Fruit fly (Drosophila melanogaster) whole organism, embryonic: ENCODE data around the gene Pex5.

Source experiments
- BEAF-32 ChIP-seq: fragments of 200-800 bp; sonication (Bioruptor generic); optimal IDR thresholded peaks from 3 replicates; lab custom pipeline; 2017; ENCODE audit warnings: missing biosample characterization, missing genetic modification characterization, mild to moderate bottlenecking, moderate library complexity, missing genetic modification reagents
- BtbVII ChIP-seq: fragments of 200-800 bp; sonication (Bioruptor generic); optimal IDR thresholded peaks from 3 replicates; lab custom pipeline; 2017; ENCODE audit warnings: missing biosample characterization, mild to moderate bottlenecking, missing genetic modification characterization
- CG12219 ChIP-seq: fragments of 200-800 bp; sonication (Bioruptor generic); optimal IDR thresholded peaks from 3 replicates; lab custom pipeline; 2018; ENCODE audit warnings: missing biosample characterization, mild to moderate bottlenecking, missing genetic modification characterization
- CG13287 ChIP-seq: fragments of 200-800 bp; sonication (Bioruptor generic); IDR thresholded peaks from 2 replicates; pipeline ENCODE4 v1.3.6; 2022; ENCODE audit warnings: missing biosample characterization, missing genetic modification characterization; ENCODE audit not compliant: partially characterized antibody
- CG14050 ChIP-seq: fragments of 200-800 bp; sonication (Bioruptor generic); IDR thresholded peaks from 3 replicates; pipeline ENCODE4 v1.3.6; 2022; ENCODE audit warnings: missing biosample characterization, missing genetic modification characterization
- CG14965 ChIP-seq: fragments of 200-800 bp; sonication (Bioruptor generic); optimal IDR thresholded peaks from 2 replicates; lab custom pipeline; 2016; ENCODE audit warnings: missing biosample characterization, missing genetic modification characterization, borderline replicate concordance
- CG15011 ChIP-seq: fragments of 200-800 bp; sonication (Bioruptor generic); optimal IDR thresholded peaks from 3 replicates; lab custom pipeline; 2018; ENCODE audit warnings: missing biosample characterization, mild to moderate bottlenecking, missing genetic modification characterization
- CG17186 ChIP-seq: fragments of 200-800 bp; sonication (Bioruptor generic); optimal IDR thresholded peaks from 3 replicates; lab custom pipeline; 2017; ENCODE audit warnings: missing biosample characterization, missing genetic modification reagents, missing genetic modification characterization
- CG17568 ChIP-seq: fragments of 200-800 bp; sonication (Bioruptor generic); optimal IDR thresholded peaks from 2 replicates; lab custom pipeline; 2018; ENCODE audit warnings: missing biosample characterization, mild to moderate bottlenecking, missing genetic modification characterization, moderate library complexity
- CG18764 ChIP-seq: fragments of 200-800 bp; sonication (Bioruptor generic); optimal IDR thresholded peaks from 3 replicates; lab custom pipeline; 2016; ENCODE audit warnings: missing biosample characterization, missing genetic modification characterization
- CG2116 ChIP-seq: fragments of 200-800 bp; sonication (Bioruptor generic); optimal IDR thresholded peaks from 3 replicates; lab custom pipeline; 2018; ENCODE audit warnings: missing biosample characterization, mild to moderate bottlenecking, missing genetic modification characterization
- CG2120 ChIP-seq: fragments of 200-800 bp; sonication (Bioruptor generic); optimal IDR thresholded peaks from 3 replicates; lab custom pipeline; 2016; ENCODE audit warnings: missing biosample characterization, missing genetic modification characterization
- CG2875 ChIP-seq: fragments of 200-800 bp; sonication (Bioruptor generic); optimal IDR thresholded peaks from 2 replicates; lab custom pipeline; 2017; ENCODE audit warnings: missing biosample characterization, mild to moderate bottlenecking, missing genetic modification characterization, missing genetic modification reagents
- CG34224 ChIP-seq: fragments of 200-800 bp; sonication (Bioruptor generic); IDR thresholded peaks from 3 replicates; pipeline ENCODE4 v1.3.6; 2022; ENCODE audit warnings: missing biosample characterization, missing genetic modification characterization; ENCODE audit not compliant: partially characterized antibody
- CG3726 ChIP-seq: fragments of 200-800 bp; sonication (Bioruptor generic); IDR thresholded peaks from 3 replicates; pipeline ENCODE4, ENCODE4 v1.3.6; 2022; ENCODE audit warnings: missing biosample characterization, missing genetic modification characterization
- CG3995 ChIP-seq: fragments of 200-800 bp; sonication (Bioruptor generic); optimal IDR thresholded peaks from 3 replicates; lab custom pipeline; 2016; ENCODE audit warnings: missing biosample characterization, missing genetic modification characterization
- CG6683 ChIP-seq: fragments of 200-800 bp; sonication (Bioruptor generic); optimal IDR thresholded peaks from 2 replicates; lab custom pipeline; 2017; ENCODE audit warnings: missing biosample characterization, mild to moderate bottlenecking, missing genetic modification characterization, missing genetic modification reagents
- CG6791 ChIP-seq: fragments of 200-800 bp; sonication (Bioruptor generic); IDR thresholded peaks from 3 replicates; pipeline ENCODE4 v1.3.6; 2022; ENCODE audit warnings: missing biosample characterization, missing genetic modification characterization; ENCODE audit not compliant: partially characterized antibody
- CG8944 ChIP-seq: fragments of 200-800 bp; sonication (Bioruptor generic); optimal IDR thresholded peaks from 3 replicates; lab custom pipeline; 2016; ENCODE audit warnings: missing biosample characterization, missing genetic modification characterization
- CHES-1-like ChIP-seq: fragments of 200-800 bp; sonication (Bioruptor generic); optimal IDR thresholded peaks from 2 replicates; lab custom pipeline; 2016; ENCODE audit warnings: missing biosample characterization, missing genetic modification characterization
- D19A ChIP-seq: fragments of 200-800 bp; optimal IDR thresholded peaks from 3 replicates; lab custom pipeline; 2019; ENCODE audit warnings: missing biosample characterization, mild to moderate bottlenecking, missing genetic modification characterization, moderate library complexity
- Dip2 ChIP-seq: fragments of 200-800 bp; sonication (Bioruptor generic); IDR thresholded peaks from 2 replicates; pipeline ENCODE4 v1.3.6; 2022; ENCODE audit warnings: missing biosample characterization, missing genetic modification characterization
- HLH4C ChIP-seq: fragments of 200-800 bp; sonication (Bioruptor generic); IDR thresholded peaks from 3 replicates; pipeline ENCODE4 v1.3.6; 2022; ENCODE audit warnings: missing biosample characterization, missing genetic modification characterization; ENCODE audit not compliant: partially characterized antibody
- HLH54F ChIP-seq: fragments of 200-800 bp; sonication (Bioruptor generic); optimal IDR thresholded peaks from 3 replicates; lab custom pipeline; 2016; ENCODE audit warnings: missing biosample characterization, missing genetic modification characterization
- MBD-R2 ChIP-seq: fragments of 200-800 bp; sonication (Bioruptor generic); IDR thresholded peaks from 2 replicates; pipeline ENCODE4 v1.3.6; 2022; ENCODE audit warnings: missing biosample characterization, missing genetic modification characterization
- MESR4 ChIP-seq: fragments of 200-800 bp; sonication (Bioruptor generic); optimal IDR thresholded peaks from 2 replicates; lab custom pipeline; 2018; ENCODE audit warnings: missing biosample characterization, mild to moderate bottlenecking, missing genetic modification characterization, moderate library complexity
- Med ChIP-seq: fragments of 200-800 bp; sonication (Bioruptor generic); peaks from one replicate; lab custom pipeline; 2016; ENCODE audit warnings: missing biosample characterization, missing genetic modification characterization, mild to moderate bottlenecking, inconsistent platforms, moderate library complexity
- Nf-YB ChIP-seq: fragments of 200-800 bp; sonication (Bioruptor generic); optimal IDR thresholded peaks from 3 replicates; lab custom pipeline; 2019; ENCODE audit warnings: missing biosample characterization, mild to moderate bottlenecking, missing genetic modification characterization, moderate library complexity
- Sry-β ChIP-seq: fragments of 200-800 bp; sonication (Bioruptor generic); optimal IDR thresholded peaks from 2 replicates; lab custom pipeline; 2018; ENCODE audit warnings: missing biosample characterization, mild to moderate bottlenecking, missing genetic modification characterization, moderate library complexity
- Taf1 ChIP-seq: fragments of 200-800 bp; sonication (Bioruptor generic); IDR thresholded peaks from 2 replicates; pipeline ENCODE4 v1.3.6; 2022; ENCODE audit warnings: missing biosample characterization, missing genetic modification characterization
- br ChIP-seq: fragments of >200 bp; optimal IDR thresholded peaks from 2 replicates; lab custom pipeline; 2017
- chif ChIP-seq, 2 experiments: fragments of 200-800 bp; sonication (Bioruptor generic); optimal IDR thresholded peaks; 3 replicates each; lab custom pipeline; 2016; ENCODE audit warnings: missing biosample characterization in 2 of 2, missing genetic modification characterization in 2 of 2
- dan ChIP-seq: fragments of 200-800 bp; sonication (Bioruptor generic); IDR thresholded peaks from 2 replicates; pipeline ENCODE4 v1.3.6; 2022; ENCODE audit warnings: missing biosample characterization, missing genetic modification characterization
- dmrt99B ChIP-seq: fragments of 200-800 bp; sonication (Bioruptor generic); optimal IDR thresholded peaks from 2 replicates; lab custom pipeline; 2018; ENCODE audit warnings: missing biosample characterization, mild to moderate bottlenecking, missing genetic modification characterization, moderate library complexity
- fd3F ChIP-seq: fragments of 200-800 bp; sonication (Bioruptor generic); optimal IDR thresholded peaks from 2 replicates; lab custom pipeline; 2018; ENCODE audit warnings: missing biosample characterization, mild to moderate bottlenecking, missing genetic modification characterization, moderate library complexity
- grau ChIP-seq: fragments of 200-800 bp; optimal IDR thresholded peaks from 3 replicates; lab custom pipeline; 2019; ENCODE audit warnings: missing biosample characterization, mild to moderate bottlenecking, missing genetic modification characterization, moderate library complexity
- gro ChIP-seq: fragments of 200-800 bp; sonication (Bioruptor generic); optimal IDR thresholded peaks from 2 replicates; lab custom pipeline; 2016; ENCODE audit warnings: missing biosample characterization, missing genetic modification characterization
- jing ChIP-seq: fragments of 200-800 bp; sonication (Bioruptor generic); optimal IDR thresholded peaks from 2 replicates; lab custom pipeline; 2018; ENCODE audit warnings: missing biosample characterization, mild to moderate bottlenecking, missing genetic modification characterization
- lola ChIP-seq, 3 experiments: fragments of >200 bp in 2 of 3; fragments of 200-800 bp in 1 of 3; sonication (Bioruptor generic) in 1 of 3; optimal IDR thresholded peaks; 2 replicates each; lab custom pipeline; 2017 to 2019; ENCODE audit warnings: missing biosample characterization in 3 of 3, missing genetic modification characterization in 3 of 3, mild to moderate bottlenecking in 1 of 3, moderate library complexity in 1 of 3
- odd ChIP-seq: fragments of 200-800 bp; sonication (Bioruptor generic); optimal IDR thresholded peaks from 2 replicates; lab custom pipeline; 2017; ENCODE audit warnings: missing biosample characterization, mild to moderate bottlenecking, missing genetic modification characterization
- pzg ChIP-seq: fragments of 200-800 bp; sonication (Bioruptor generic); optimal IDR thresholded peaks from 3 replicates; lab custom pipeline; 2018; ENCODE audit warnings: missing biosample characterization, mild to moderate bottlenecking, missing genetic modification characterization, moderate library complexity
- shn ChIP-seq: fragments of 200-800 bp; sonication (Bioruptor generic); optimal IDR thresholded peaks from 3 replicates; lab custom pipeline; 2016; ENCODE audit warnings: missing biosample characterization, missing genetic modification characterization
- slp2 ChIP-seq: fragments of 200-800 bp; sonication (Bioruptor generic); optimal IDR thresholded peaks from 2 replicates; lab custom pipeline; 2016; ENCODE audit warnings: missing biosample characterization, missing genetic modification characterization
- sna ChIP-seq: fragments of 200-800 bp; sonication (Bioruptor generic); IDR thresholded peaks from 2 replicates; pipeline ENCODE4 v1.3.6; 2022; ENCODE audit warnings: missing biosample characterization, missing genetic modification characterization; ENCODE audit not compliant: partially characterized antibody
- stc ChIP-seq: fragments of 200-800 bp; sonication (Bioruptor generic); IDR thresholded peaks from 2 replicates; pipeline ENCODE4 v1.3.6; 2022; ENCODE audit warnings: missing biosample characterization, missing genetic modification characterization
- tap ChIP-seq: fragments of 200-800 bp; optimal IDR thresholded peaks from 3 replicates; lab custom pipeline; 2019; ENCODE audit warnings: missing biosample characterization, mild to moderate bottlenecking, missing genetic modification characterization, moderate library complexity
- tin ChIP-seq: fragments of 200-800 bp; sonication (Bioruptor generic); optimal IDR thresholded peaks from 3 replicates; lab custom pipeline; 2016; ENCODE audit warnings: missing biosample characterization, missing genetic modification characterization
- zen2 ChIP-seq: fragments of 200-800 bp; sonication (Bioruptor generic); IDR thresholded peaks from 3 replicates; pipeline ENCODE4 v1.3.6; 2022; ENCODE audit warnings: missing biosample characterization, missing genetic modification characterization; ENCODE audit not compliant: partially characterized antibody

Pex5 gene

dm6 chrX:1865673-1866072, 3.2 kb downstream of the Pex5 start, which contains the start of the genes Gcna and MED18 (continued):
- TF ChIP-seq grau (tag; lab: Kevin White, UChicago) (no peak), BEAF-32 (GFP tag; lab: Kevin White, UChicago) (peak; percentile 23), tap (no peak), Sry-β (GFP tag; lab: Kevin White, UChicago) (peak; percentile 90), pzg (GFP tag; lab: Kevin White, UChicago) (peak; percentile 41), Taf1 (GFP tag; lab: Robert Waterston, UW) (no peak), CG18764 (no peak), dmrt99B (tag; lab: Kevin White, UChicago) (no peak), slp2 (no peak), CG15011 (GFP tag; lab: Kevin White, UChicago) (no peak), CG34224 (GFP tag; lab: Robert Waterston, UW) (peak; percentile 56; the same call in 2 of the 3 replicates), zen2 (0 out of 3 replicates have a peak, but pooled peaks have one; percentile 22), HLH4C (peak; percentile 31; the same call in 1 of the 3 replicates), CG2116 (peak; percentile 38), MESR4 (GFP tag; lab: Kevin White, UChicago) (peak; percentile 58), jing (GFP tag; lab: Kevin White, UChicago) (no peak), sna (GFP tag; lab: Robert Waterston, UW) (0 out of 2 replicates have a peak, but pooled peaks have one; percentile 37), MBD-R2 (peak; percentile 66), tin (GFP tag; lab: Kevin White, UChicago) (no peak), Med (peak; percentile 8), CG6791 (GFP tag; lab: Robert Waterston, UW) (peak; percentile 46; the same call in 1 of the 3 replicates)

DNA sequence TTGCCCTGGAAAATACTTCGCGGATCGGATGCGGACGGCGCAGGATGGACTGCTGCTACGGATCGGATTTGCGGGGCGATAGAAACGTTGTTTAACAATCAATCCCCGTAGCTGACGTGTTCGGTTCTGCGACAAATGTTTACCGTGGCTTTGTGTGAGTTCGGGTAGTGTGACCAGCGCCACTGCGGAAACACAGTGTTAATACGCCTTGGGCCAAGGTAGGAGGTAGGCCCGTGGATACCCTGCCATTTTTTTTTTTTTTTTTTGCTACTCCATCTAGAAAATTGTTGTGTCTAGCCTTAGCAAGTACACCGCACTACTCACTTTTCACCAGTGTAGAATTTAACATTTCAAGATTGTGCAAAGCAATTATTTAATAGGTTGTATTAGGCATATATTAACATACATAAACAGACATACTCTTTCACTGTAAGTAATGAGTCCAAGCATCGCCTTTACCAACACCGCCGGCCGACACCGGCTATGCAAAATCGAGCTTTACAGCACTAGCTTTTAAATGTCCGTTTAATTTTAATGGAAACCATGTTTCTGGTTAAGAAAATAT, 7.2 kb downstream of the Pex5 start, which contains the start of gene deltaCOP:
deltaCOP (minus strand) TSS at position 171 of the 565 bp plus-strand sequence.
- TF ChIP-seq lola (GFP tag; optimal IDR thresholded peaks at IDR 0.05; lab: Kevin White, UChicago) (peak in 1 of 3 experiments; percentile 38), D19A (tag; lab: Kevin White, UChicago) (peak; percentile 100), CG2120 (GFP tag; lab: Kevin White, UChicago) (peak; percentile 97), br (lab: Kevin White, UChicago) (no peak), CG6683 (GFP tag; lab: Kevin White, UChicago) (peak; percentile 41), Sry-β (GFP tag; lab: Kevin White, UChicago) (no peak), pzg (GFP tag; lab: Kevin White, UChicago) (peak; percentile 39), CG13287 (GFP tag; lab: Robert Waterston, UW) (peak; percentile 58; the same call in 1 of the 2 replicates), fd3F (peak; percentile 62), CHES-1-like (GFP tag; lab: Kevin White, UChicago) (peak; percentile 94), CG12219 (GFP tag; lab: Kevin White, UChicago) (no peak), CG14050 (GFP tag; lab: Robert Waterston, UW) (peak; percentile 71), MESR4 (GFP tag; lab: Kevin White, UChicago) (peak; percentile 76), CG14965 (peak; percentile 52), stc (GFP tag; lab: Robert Waterston, UW) (peak; percentile 63; the same call in 1 of the 2 replicates), CG8944 (GFP tag; lab: Kevin White, UChicago) (peak; percentile 92), odd (GFP tag; lab: Kevin White, UChicago) (no peak), CG17186 (GFP tag; lab: Kevin White, UChicago) (peak; percentile 21), CG17568 (GFP tag; lab: Kevin White, UChicago) (no peak), CG3726 (GFP tag; lab: Robert Waterston, UW) (peak; percentile 68; the same call in 2 of the 3 replicates), chif (GFP tag; optimal IDR thresholded peaks at IDR 0.05; lab: Kevin White, UChicago) (peak; percentile 84 to 89), Dip2 (GFP tag; lab: Robert Waterston, UW) (peak; percentile 58), Nf-YB (peak; percentile 50), HLH54F (peak; percentile 95), BtbVII (GFP tag; lab: Kevin White, UChicago) (peak; percentile 55), gro (GFP tag; lab: Kevin White, UChicago) (peak; percentile 92), CG3995 (GFP tag; lab: Kevin White, UChicago) (peak; percentile 52), CG2875 (GFP tag; lab: Kevin White, UChicago) (no peak), dan (GFP tag; lab: Robert Waterston, UW) (no peak), shn (GFP tag; lab: Kevin White, UChicago) (peak; percentile 94)
